Fruit fly (Drosophila melanogaster) whole organism: ENCODE data around the gene BOD1.

ENCODE experiments used
- CG8478 ChIP-seq: fragments of >200 bp; optimal IDR thresholded peaks from 2 replicates; lab custom pipeline; 2018; ENCODE audit warnings: inconsistent platforms
- EcR ChIP-seq, 2 experiments: fragments of >200 bp; optimal IDR thresholded peaks; 2 replicates each; lab custom pipeline; 2017; ENCODE audit warnings: missing biosample characterization in 2 of 2, missing genetic modification characterization in 2 of 2, missing genetic modification reagents in 2 of 2
- pan ChIP-seq: fragments of >200 bp; optimal IDR thresholded peaks from 2 replicates; lab custom pipeline; 2017
- psq ChIP-seq: fragments of >200 bp; optimal IDR thresholded peaks from 2 replicates; lab custom pipeline; 2017
- usp ChIP-seq: fragments of >200 bp; optimal IDR thresholded peaks from 2 replicates; lab custom pipeline; 2017; ENCODE audit warnings: missing biosample characterization, missing genetic modification characterization, mixed read lengths

DNA sequence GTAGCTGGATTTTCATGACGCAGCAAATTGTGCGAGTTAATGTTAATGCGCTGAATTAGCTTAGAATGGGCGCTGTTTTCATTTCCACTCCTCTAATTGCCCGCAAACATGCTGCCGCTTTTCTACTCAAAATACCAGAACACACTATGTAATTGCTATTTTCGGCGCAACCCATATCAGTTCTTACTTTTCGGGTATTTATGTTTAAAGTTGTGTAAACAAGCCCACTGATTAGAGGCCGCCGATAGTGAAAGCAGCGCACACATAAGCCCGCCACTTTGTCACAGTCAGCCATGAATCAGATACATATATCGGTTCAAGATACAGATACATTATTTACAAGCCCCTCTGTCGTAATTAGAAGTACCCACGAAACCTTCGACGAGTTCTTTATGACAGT lies 48.7 kb downstream of the BOD1 start:
- TF ChIP-seq usp (GFP tag; lab: Kevin White, UChicago) (no peak), psq (lab: Kevin White, UChicago) (no peak), CG8478 (lab: Kevin White, UChicago) (no peak), pan (lab: Kevin White, UChicago) (no peak), EcR (GFP tag; optimal IDR thresholded peaks at IDR 0.05; lab: Kevin White, UChicago) (no peak)
